Fruit fly (Drosophila melanogaster) whole organism, pupa: Measurements from ENCODE around the gene CheA7a.
A peak's percentile ranks its signal among the peaks of the same experiment; 100 is the strongest.

ENCODE experiments used
- CG10348 ChIP-seq: fragments of 200-800 bp; sonication (Bioruptor generic); IDR thresholded peaks from 2 replicates; pipeline ENCODE4 v1.3.6; 2022; ENCODE audit warnings: missing biosample characterization, missing genetic modification characterization
- CG12605 ChIP-seq: fragments of 200-800 bp; sonication (Bioruptor generic); IDR thresholded peaks from 2 replicates; pipeline ENCODE4 v1.3.6; 2022; ENCODE audit warnings: missing biosample characterization, missing genetic modification characterization
- CG13204 ChIP-seq: fragments of 200-800 bp; sonication (Bioruptor generic); optimal IDR thresholded peaks from 2 replicates; lab custom pipeline; 2018; ENCODE audit warnings: missing biosample characterization, mild to moderate bottlenecking, missing genetic modification characterization, moderate library complexity
- CG14655 ChIP-seq: fragments of 200-800 bp; sonication (Bioruptor generic); optimal IDR thresholded peaks from 3 replicates; lab custom pipeline; 2017; ENCODE audit warnings: mild to moderate bottlenecking, missing biosample characterization, missing genetic modification reagents, missing genetic modification characterization
- CG15710 ChIP-seq: fragments of 200-800 bp; sonication (Bioruptor generic); optimal IDR thresholded peaks from 2 replicates; lab custom pipeline; 2018; ENCODE audit warnings: missing biosample characterization, mild to moderate bottlenecking, missing genetic modification characterization, moderate library complexity
- CG17806 ChIP-seq: fragments of 200-800 bp; sonication (Bioruptor generic); optimal IDR thresholded peaks from 2 replicates; lab custom pipeline; 2018; ENCODE audit warnings: missing biosample characterization, mild to moderate bottlenecking, missing genetic modification characterization, moderate library complexity
- CG32121 ChIP-seq: fragments of 200-800 bp; sonication (Bioruptor generic); IDR thresholded peaks from 2 replicates; pipeline ENCODE4 v1.3.6; 2022; ENCODE audit warnings: missing biosample characterization, missing genetic modification characterization
- CG34367 ChIP-seq: fragments of 200-800 bp; sonication (Bioruptor generic); optimal IDR thresholded peaks from 2 replicates; lab custom pipeline; 2018; ENCODE audit warnings: missing biosample characterization, mild to moderate bottlenecking, missing genetic modification characterization
- CG4496 ChIP-seq: fragments of 200-800 bp; sonication (Bioruptor generic); IDR thresholded peaks from 3 replicates; pipeline ENCODE4 v1.3.6; 2022; ENCODE audit warnings: missing biosample characterization, missing genetic modification characterization
- CG8159 ChIP-seq: fragments of 200-800 bp; sonication (Bioruptor generic); optimal IDR thresholded peaks from 3 replicates; lab custom pipeline; 2018; ENCODE audit warnings: missing biosample characterization, mild to moderate bottlenecking, missing genetic modification characterization, moderate library complexity
- CG8301 ChIP-seq: fragments of 200-800 bp; sonication (Bioruptor generic); optimal IDR thresholded peaks from 2 replicates; lab custom pipeline; 2018; ENCODE audit warnings: missing biosample characterization, mild to moderate bottlenecking, missing genetic modification characterization
- CG9948 ChIP-seq: fragments of 200-800 bp; sonication (Bioruptor generic); optimal IDR thresholded peaks from 2 replicates; lab custom pipeline; 2018; ENCODE audit warnings: missing biosample characterization, mild to moderate bottlenecking, missing genetic modification characterization, moderate library complexity
- D1 ChIP-seq: fragments of 200-800 bp; sonication (Bioruptor generic); optimal IDR thresholded peaks from 2 replicates; lab custom pipeline; 2018; ENCODE audit warnings: missing biosample characterization, mild to moderate bottlenecking, missing genetic modification characterization, moderate library complexity
- EcR ChIP-seq: fragments of 200-800 bp; sonication (Bioruptor generic); optimal IDR thresholded peaks from 3 replicates; lab custom pipeline; 2019; ENCODE audit warnings: missing biosample characterization, missing genetic modification characterization, mild to moderate bottlenecking, moderate library complexity, missing genetic modification reagents
- Ets98B ChIP-seq: fragments of 200-800 bp; sonication (Bioruptor generic); IDR thresholded peaks from 2 replicates; pipeline ENCODE4 v1.3.6; 2022; ENCODE audit warnings: missing biosample characterization, missing genetic modification characterization
- Pif1A ChIP-seq: fragments of 200-800 bp; sonication (Bioruptor generic); optimal IDR thresholded peaks from 3 replicates; lab custom pipeline; 2016; ENCODE audit warnings: missing biosample characterization, missing genetic modification characterization
- Pif1B ChIP-seq: fragments of 200-800 bp; sonication (Bioruptor generic); optimal IDR thresholded peaks from 3 replicates; lab custom pipeline; 2016; ENCODE audit warnings: missing biosample characterization, missing genetic modification characterization
- Snoo ChIP-seq: fragments of 200-800 bp; sonication (Bioruptor generic); optimal IDR thresholded peaks from 3 replicates; lab custom pipeline; 2017; ENCODE audit warnings: missing biosample characterization, mild to moderate bottlenecking, missing genetic modification characterization, inconsistent platforms
- fd96Ca ChIP-seq: fragments of 200-800 bp; sonication (Bioruptor generic); IDR thresholded peaks from 3 replicates; pipeline ENCODE4 v1.3.6; 2022; ENCODE audit warnings: missing biosample characterization, missing genetic modification characterization
- gl ChIP-seq: fragments of 200-800 bp; sonication (Bioruptor generic); optimal IDR thresholded peaks from 2 replicates; lab custom pipeline; 2018; ENCODE audit warnings: missing biosample characterization, mild to moderate bottlenecking, missing genetic modification characterization
- rn ChIP-seq: fragments of 200-800 bp; sonication (Bioruptor generic); IDR thresholded peaks from 2 replicates; pipeline ENCODE4 v1.3.6; 2022; ENCODE audit warnings: missing biosample characterization, missing genetic modification characterization

CheA7a gene

dm6 chrX:7334801-7335176 lies 43.2 kb upstream of the CheA7a start:
- TF ChIP-seq CG8159 (tag; lab: Kevin White, UChicago) (peak; percentile 86), CG8301 (tag; lab: Kevin White, UChicago) (peak; percentile 72), Ets98B (peak; percentile 18; the same call in 1 of the 2 replicates), D1 (tag; lab: Kevin White, UChicago) (peak; percentile 59), CG14655 (GFP tag; lab: Kevin White, UChicago) (peak; percentile 85), CG32121 (no peak), gl (tag; lab: Kevin White, UChicago) (no peak), CG10348 (GFP tag; lab: Robert Waterston, UW) (0 out of 2 replicates have a peak, but pooled peaks have one; percentile 9), Snoo (tag; lab: Kevin White, UChicago) (peak; percentile 23), CG17806 (tag; lab: Kevin White, UChicago) (peak; percentile 79), CG12605 (GFP tag; lab: Robert Waterston, UW) (no peak), CG4496 (peak; percentile 48; the same call in 2 of the 3 replicates), CG13204 (GFP tag; lab: Kevin White, UChicago) (peak; percentile 76), Pif1A (GFP tag; lab: Kevin White, UChicago) (peak; percentile 9), Pif1B (no peak), CG9948 (peak; percentile 79), CG15710 (tag; lab: Kevin White, UChicago) (peak; percentile 79), CG34367 (peak; percentile 60)

DNA sequence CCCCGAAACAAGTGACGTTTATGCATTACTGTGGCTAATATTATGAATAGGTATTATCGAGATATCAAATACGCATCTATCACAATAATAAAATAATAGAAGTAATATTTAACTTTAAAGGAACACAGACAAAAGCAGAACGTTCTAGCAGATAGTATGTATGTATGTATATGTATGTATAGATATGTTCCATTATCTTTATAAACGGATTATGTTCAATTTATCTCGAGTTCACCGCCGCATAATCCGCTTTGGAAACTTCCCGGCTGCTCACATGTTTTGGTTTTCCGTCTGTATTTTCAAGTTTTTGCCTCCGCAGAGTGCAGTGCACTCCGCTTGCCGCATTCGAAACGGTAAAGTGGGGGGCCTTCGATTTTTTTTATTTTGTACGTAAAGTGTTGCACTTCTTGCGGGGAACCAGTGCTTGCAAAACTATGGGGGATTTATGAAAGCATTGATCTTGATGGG lies 42.4 kb upstream of the CheA7a start:
- peak; percentile 62 for TF ChIP-seq CG9948
- no peak; the same call in 1 of the 2 replicates for TF ChIP-seq CG32121
- TF ChIP-seq CG10348 (GFP tag; lab: Robert Waterston, UW): no peak
- peak; percentile 95 for TF ChIP-seq EcR (GFP tag; lab: Kevin White, UChicago)
- TF ChIP-seq fd96Ca (GFP tag; lab: Robert Waterston, UW): no peak
- TF ChIP-seq CG4496: peak; percentile 68; the same call in 1 of the 3 replicates
- peak; percentile 74 for TF ChIP-seq CG8301 (tag; lab: Kevin White, UChicago)
- TF ChIP-seq Ets98B: peak; percentile 35
- peak; percentile 80 for TF ChIP-seq CG15710 (tag; lab: Kevin White, UChicago)
- peak; percentile 82 for TF ChIP-seq Snoo (tag; lab: Kevin White, UChicago)
- no peak for TF ChIP-seq CG12605 (GFP tag; lab: Robert Waterston, UW)
- no peak for TF ChIP-seq D1 (tag; lab: Kevin White, UChicago)
- TF ChIP-seq CG17806 (tag; lab: Kevin White, UChicago): peak; percentile 72
- peak; percentile 64 for TF ChIP-seq CG14655 (GFP tag; lab: Kevin White, UChicago)
- peak; percentile 84 for TF ChIP-seq Pif1A (GFP tag; lab: Kevin White, UChicago)
- TF ChIP-seq CG13204 (GFP tag; lab: Kevin White, UChicago): peak; percentile 42
- no peak for TF ChIP-seq rn
- peak; percentile 73 for TF ChIP-seq CG34367
- peak; percentile 73 for TF ChIP-seq CG8159 (tag; lab: Kevin White, UChicago)
- peak; percentile 37 for TF ChIP-seq gl (tag; lab: Kevin White, UChicago)
- peak; percentile 59 for TF ChIP-seq Pif1B

dm6 chrX:7336121-7336961 lies 41.6 kb upstream of the CheA7a start:
- TF ChIP-seq Pif1B (peak; percentile 41), CG17806 (tag; lab: Kevin White, UChicago) (peak; percentile 71), rn (0 out of 2 replicates have a peak, but pooled peaks have one; percentile 13), CG9948 (peak; percentile 78), fd96Ca (GFP tag; lab: Robert Waterston, UW) (peak; percentile 71; the same call in 2 of the 3 replicates), D1 (tag; lab: Kevin White, UChicago) (peak; percentile 9), CG14655 (GFP tag; lab: Kevin White, UChicago) (peak; percentile 87), CG12605 (GFP tag; lab: Robert Waterston, UW) (0 out of 2 replicates have a peak, but pooled peaks have one; percentile 16), EcR (GFP tag; lab: Kevin White, UChicago) (no peak), Ets98B (peak; percentile 60), CG32121 (peak; percentile 77), Pif1A (GFP tag; lab: Kevin White, UChicago) (peak; percentile 53), CG8159 (tag; lab: Kevin White, UChicago) (peak; percentile 79), CG13204 (GFP tag; lab: Kevin White, UChicago) (no peak), gl (tag; lab: Kevin White, UChicago) (peak; percentile 2), Snoo (tag; lab: Kevin White, UChicago) (peak; percentile 27), CG10348 (GFP tag; lab: Robert Waterston, UW) (peak; percentile 47; the same call in 1 of the 2 replicates), CG15710 (tag; lab: Kevin White, UChicago) (peak; percentile 75), CG8301 (tag; lab: Kevin White, UChicago) (peak; percentile 87), CG4496 (peak; percentile 83), CG34367 (peak; percentile 62)

DNA sequence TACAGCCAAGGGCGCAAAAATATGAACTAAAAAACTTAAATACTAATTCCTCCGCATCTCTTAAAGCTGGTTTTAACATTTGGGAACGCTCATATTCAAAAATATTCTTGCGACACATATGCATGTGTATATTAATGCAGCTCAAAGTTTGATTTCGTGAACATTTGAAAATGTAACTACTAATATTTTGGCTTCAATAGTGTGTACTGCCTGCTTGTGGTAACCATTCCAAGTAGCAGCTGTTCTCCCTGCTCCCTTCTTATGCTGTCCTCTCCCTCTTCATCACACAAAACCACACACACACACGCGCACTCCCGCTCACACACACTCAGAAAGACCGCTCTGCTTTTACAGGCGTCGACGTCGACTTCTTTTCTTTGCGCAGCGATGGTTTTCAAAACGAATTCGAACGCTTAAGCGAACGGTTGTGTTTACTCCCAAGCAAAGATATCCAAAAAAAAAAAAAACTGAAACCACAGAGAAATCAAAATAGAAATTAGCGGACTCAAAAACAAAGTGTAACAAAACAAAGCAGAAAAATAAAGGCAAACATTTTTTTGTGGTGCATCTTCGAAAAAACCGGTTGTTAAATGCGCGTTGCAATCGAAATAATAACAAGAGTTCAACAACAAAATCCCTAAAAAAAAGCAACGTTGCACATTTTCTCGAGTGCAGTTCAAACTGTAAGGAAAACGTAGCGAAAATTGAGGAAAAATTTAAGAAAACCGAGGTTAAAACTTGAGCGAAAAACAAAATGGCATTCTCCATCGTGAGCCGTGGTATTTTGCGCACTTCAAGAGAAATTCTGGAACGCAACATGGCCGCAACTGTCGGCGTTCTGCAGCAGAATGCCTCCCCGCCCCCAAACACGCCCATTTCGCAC lies 40.7 kb upstream of the CheA7a start, which contains the start of gene CBP:
Gene CBP (plus strand): TSS at position 391 of the 883 bp plus-strand sequence.
- TF ChIP-seq Pif1B (peak; percentile 96), CG15710 (tag; lab: Kevin White, UChicago) (peak; percentile 96), CG10348 (GFP tag; lab: Robert Waterston, UW) (peak; percentile 76), Snoo (tag; lab: Kevin White, UChicago) (peak; percentile 94), CG12605 (GFP tag; lab: Robert Waterston, UW) (peak; percentile 92), CG9948 (peak; percentile 97), CG34367 (peak; percentile 97), gl (tag; lab: Kevin White, UChicago) (peak; percentile 95), CG13204 (GFP tag; lab: Kevin White, UChicago) (peak; percentile 98), CG14655 (GFP tag; lab: Kevin White, UChicago) (peak; percentile 97), rn (peak; percentile 80), CG32121 (peak; percentile 92), D1 (tag; lab: Kevin White, UChicago) (peak; percentile 76), Pif1A (GFP tag; lab: Kevin White, UChicago) (peak; percentile 97), Ets98B (peak; percentile 91), CG17806 (tag; lab: Kevin White, UChicago) (peak; percentile 96), EcR (GFP tag; lab: Kevin White, UChicago) (peak; percentile 69), CG4496 (peak; percentile 96), fd96Ca (GFP tag; lab: Robert Waterston, UW) (peak; percentile 96), CG8301 (tag; lab: Kevin White, UChicago) (peak; percentile 97), CG8159 (tag; lab: Kevin White, UChicago) (peak; percentile 97)
- TF ChIP-seq, all 21 proteins: peak for 21
